Worm (Caenorhabditis elegans) whole organism, L4/young adult: ENCODE data around the gene C50B6.3.

Source experiments
- dao-5 ChIP-seq: sonication (generic microtip); optimal IDR thresholded peaks from 2 replicates; lab custom pipeline; 2016; ENCODE audit warnings: missing genotype, missing genetic modification characterization, moderate library complexity, missing compliant biosample characterization
- him-1 ChIP-seq: sonication (generic microtip); optimal IDR thresholded peaks from 2 replicates; lab custom pipeline; 2016; ENCODE audit warnings: missing genotype, missing genetic modification reagents, missing genetic modification characterization, missing compliant biosample characterization

- TF ChIP-seq dao-5 (tag; lab: Kevin White, UChicago) = no peak
- no peak for TF ChIP-seq him-1
Measured at ce11 chrV:13274615-13275014, 38.8 kb upstream of the C50B6.3 start.
